Worm (Caenorhabditis elegans) whole organism, L4/young adult: ENCODE results near the gene spig-1.

Experiments
- W03F9.2 ChIP-seq: fragments of 150-350 bp; optimal IDR thresholded peaks from 2 replicates; lab custom pipeline; 2014; ENCODE audit warnings: missing biosample characterization, missing genetic modification characterization
- dao-5 ChIP-seq: sonication (generic microtip); optimal IDR thresholded peaks from 2 replicates; lab custom pipeline; 2016; ENCODE audit warnings: missing genotype, missing genetic modification characterization, moderate library complexity, missing compliant biosample characterization
- him-1 ChIP-seq: sonication (generic microtip); optimal IDR thresholded peaks from 2 replicates; lab custom pipeline; 2016; ENCODE audit warnings: missing genotype, missing genetic modification reagents, missing genetic modification characterization, missing compliant biosample characterization

DNA sequence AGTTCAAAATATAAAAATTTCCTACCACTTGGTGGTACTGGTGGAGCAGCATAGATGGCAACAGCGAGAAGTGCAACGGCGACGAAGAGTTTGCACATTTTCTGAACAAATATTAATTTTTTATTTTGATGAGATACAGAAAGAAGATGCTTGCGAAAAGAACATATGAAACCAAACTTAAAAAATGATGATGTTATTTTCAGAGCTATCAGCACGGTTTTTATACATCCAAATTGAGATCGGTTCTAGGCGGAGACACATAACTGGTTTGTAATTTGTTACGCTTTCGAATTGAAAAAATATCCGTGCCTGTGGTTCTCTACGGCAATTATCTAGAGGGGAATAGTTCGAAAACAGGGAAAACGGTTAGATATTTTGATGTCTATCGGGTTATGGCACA is 1.6 kb downstream of the spig-1 start, which contains the start of gene txt-17:
- TF ChIP-seq him-1 (tag; lab: Kevin White, UChicago) (no peak), W03F9.2 (tag; lab: Kevin White, UChicago) (no peak), dao-5 (no peak)
